Worm (Caenorhabditis elegans): ENCODE results near the gene nhx-2.

ce11 chrII:7643214-7643613, 50.5 kb downstream of the nhx-2 start:
- TF ChIP-seq T22C8.4 (GFP tag; IDR thresholded peaks at IDR 0.05) (no peak), ztf-29 (GFP tag; IDR thresholded peaks at IDR 0.05) (no peak), flt-1 (GFP tag; IDR thresholded peaks at IDR 0.05) (no peak), ztf-23 (GFP tag; IDR thresholded peaks at IDR 0.05) (no peak), cog-1 (tag; optimal IDR thresholded peaks at IDR 0.05) (no peak), med-1 (GFP tag; optimal IDR thresholded peaks at IDR 0.05; ENCODE audit: insufficient read depth) (no peak), ref-1 (GFP tag; conservative IDR thresholded peaks at IDR 0.05) (no peak), tab-1 (GFP tag; IDR thresholded peaks at IDR 0.05) (no peak), klf-2 (GFP tag; conservative IDR thresholded peaks at IDR 0.05) (no peak)
